Worm (Caenorhabditis elegans): Measurements from ENCODE around the gene gbb-1.

gbb-1 gene

DNA sequence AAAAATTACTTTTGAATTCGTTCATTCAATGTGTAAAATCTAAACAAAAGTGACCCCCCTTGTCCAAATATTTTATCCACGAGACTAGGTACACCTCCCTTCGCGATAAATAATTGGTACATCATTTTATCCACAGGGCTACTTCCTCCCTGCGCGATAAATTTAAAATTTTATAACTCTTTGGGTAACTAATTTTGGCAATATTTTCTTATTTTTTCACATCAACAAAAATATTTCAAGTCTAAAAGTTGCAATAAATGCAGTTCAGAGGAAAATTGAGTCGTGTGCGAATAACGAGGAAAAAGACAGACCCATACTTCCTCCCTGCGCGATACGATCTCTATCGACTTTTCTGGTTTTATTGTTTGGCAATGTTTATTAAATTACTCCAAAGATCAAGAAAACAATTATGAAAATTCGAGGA is 39.3 kb downstream of the gbb-1 start (continued):
- TF ChIP-seq unc-130 (tag; optimal IDR thresholded peaks at IDR 0.05) (peak; percentile 69), snu-23 (GFP tag; optimal IDR thresholded peaks at IDR 0.05) (peak; percentile 100), zag-1 (tag; optimal IDR thresholded peaks at IDR 0.05) (peak; percentile 96), sptf-1 (tag; optimal IDR thresholded peaks at IDR 0.05) (no peak), lin-15B (tag; optimal IDR thresholded peaks at IDR 0.05) (no peak), nhr-12 (tag; optimal IDR thresholded peaks at IDR 0.05) (peak; percentile 86), hpl-2 (GFP tag; optimal IDR thresholded peaks at IDR 0.05) (peak; percentile 98), unc-62 (GFP tag; optimal IDR thresholded peaks at IDR 0.05) (peak; percentile 29), dsc-1 (tag; optimal IDR thresholded peaks at IDR 0.05) (peak; percentile 100), nhr-20 (tag; optimal IDR thresholded peaks at IDR 0.05) (peak; percentile 98), lir-3 (tag; optimal IDR thresholded peaks at IDR 0.05; ENCODE audit: poor library complexity) (peak; percentile 93), ces-1 (GFP tag; optimal IDR thresholded peaks at IDR 0.05) (peak; percentile 88), swsn-7 (tag; optimal IDR thresholded peaks at IDR 0.05) (peak; percentile 99), tbx-2 (tag; optimal IDR thresholded peaks at IDR 0.05) (peak; percentile 99), C04F5.9 (tag; optimal IDR thresholded peaks at IDR 0.05) (peak; percentile 96), nhr-71 (tag; optimal IDR thresholded peaks at IDR 0.05) (peak; percentile 99), nhr-28 (tag; optimal IDR thresholded peaks at IDR 0.05) (peak; percentile 71), alr-1 (tag; optimal IDR thresholded peaks at IDR 0.05; ENCODE audit: borderline replicate concordance) (no peak), fkh-4 (tag; optimal IDR thresholded peaks at IDR 0.05; ENCODE audit: borderline replicate concordance) (peak; percentile 90), hlh-4 (tag; optimal IDR thresholded peaks at IDR 0.05) (peak; percentile 85), lin-14 (GFP tag; optimal IDR thresholded peaks at IDR 0.05) (peak; percentile 98), F16B12.6 (tag; optimal IDR thresholded peaks at IDR 0.05) (peak; percentile 41), ama-1 (optimal IDR thresholded peaks at IDR 0.05) (no peak), ceh-90 (tag; optimal IDR thresholded peaks at IDR 0.05) (no peak), unc-30 (tag; optimal IDR thresholded peaks at IDR 0.05) (peak; percentile 98), unc-86 (tag; optimal IDR thresholded peaks at IDR 0.05) (peak; percentile 98), dpl-1 (GFP tag; optimal IDR thresholded peaks at IDR 0.05) (peak; percentile 57 to 66 (median 59)), nhr-11 (tag; optimal IDR thresholded peaks at IDR 0.05) (peak; percentile 99), nhr-90 (tag; optimal IDR thresholded peaks at IDR 0.05; ENCODE audit: poor library complexity) (peak; percentile 99), nhr-19 (GFP tag; conservative IDR thresholded peaks at IDR 0.05) (peak; percentile 98), efl-3 (GFP tag; optimal IDR thresholded peaks at IDR 0.05) (peak; percentile 96), blmp-1 (tag; optimal IDR thresholded peaks at IDR 0.05) (peak; percentile 46), sup-37 (GFP tag; optimal IDR thresholded peaks at IDR 0.05) (peak; percentile 94), Y116A8C.19 (tag; optimal IDR thresholded peaks at IDR 0.05; ENCODE audit: borderline replicate concordance) (peak; percentile 20), lin-39 (tag; optimal IDR thresholded peaks at IDR 0.05) (peak; percentile 100), ztf-4 (tag; optimal IDR thresholded peaks at IDR 0.05) (peak; percentile 98), ceh-63 (GFP tag; optimal IDR thresholded peaks at IDR 0.05) (peak; percentile 95)

DNA sequence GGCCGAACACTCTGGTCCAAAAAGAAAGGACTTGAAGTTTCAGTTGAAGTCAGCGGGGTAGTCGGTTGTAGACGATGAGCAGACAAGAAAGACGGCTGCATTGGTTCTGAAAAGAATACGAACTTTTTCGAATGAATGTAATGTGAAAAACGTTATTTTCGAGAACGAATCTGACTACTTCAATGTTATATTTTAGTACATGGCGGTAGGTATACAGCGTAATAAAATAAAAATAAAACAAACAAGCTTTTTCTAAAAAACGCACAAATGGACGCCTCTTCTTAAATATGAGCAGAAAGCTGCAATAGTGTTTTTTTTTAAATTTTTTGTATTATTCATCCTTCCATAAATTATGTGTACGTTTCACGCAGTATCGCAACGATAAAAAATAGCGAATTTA is 41.9 kb downstream of the gbb-1 start, which contains the start of gene Y41G9A.17:
Gene Y41G9A.17, minus strand, starts transcription at position 101 of the 400 bp plus-strand sequence.
- TF ChIP-seq sox-4 (tag; optimal IDR thresholded peaks at IDR 0.05) (no peak), nhr-20 (tag; optimal IDR thresholded peaks at IDR 0.05) (no peak), fkh-4 (tag; optimal IDR thresholded peaks at IDR 0.05; ENCODE audit: borderline replicate concordance) (no peak), unc-98 (GFP tag; IDR thresholded peaks at IDR 0.05) (no peak), elt-3 (tag; optimal IDR thresholded peaks at IDR 0.05) (no peak), skn-1 (tag; optimal IDR thresholded peaks at IDR 0.05) (no peak), lin-39 (tag; optimal IDR thresholded peaks at IDR 0.05) (no peak), ceh-88 (GFP tag; IDR thresholded peaks at IDR 0.05) (no peak), swsn-7 (tag; optimal IDR thresholded peaks at IDR 0.05) (no peak), snu-23 (GFP tag; optimal IDR thresholded peaks at IDR 0.05) (no peak), nhr-90 (tag; optimal IDR thresholded peaks at IDR 0.05; ENCODE audit: poor library complexity) (no peak), pax-3 (tag; optimal IDR thresholded peaks at IDR 0.05) (no peak), dsc-1 (tag; optimal IDR thresholded peaks at IDR 0.05) (no peak), dpl-1 (GFP tag; optimal IDR thresholded peaks at IDR 0.05) (no peak), ceh-90 (tag; optimal IDR thresholded peaks at IDR 0.05) (no peak)

Data from whole organism, L1 larva.